Worm (Caenorhabditis elegans) whole organism, late embryonic: ENCODE measurements around the gene C02F5.5.

Experiments
- F13H6.1 ChIP-seq: sonication (generic microtip); optimal IDR thresholded peaks from 2 replicates; lab custom pipeline; 2016; ENCODE audit warnings: missing genetic modification characterization, missing compliant biosample characterization
- K02D7.2 ChIP-seq: sonication (generic microtip); optimal IDR thresholded peaks from 2 replicates; lab custom pipeline; 2017; ENCODE audit warnings: mild to moderate bottlenecking, missing genetic modification characterization, missing compliant biosample characterization
- T23F11.4 ChIP-seq: fragments of 200-800 bp; sonication (Bioruptor generic); optimal IDR thresholded peaks from 2 replicates; lab custom pipeline; 2018; ENCODE audit warnings: mild to moderate bottlenecking, missing genetic modification characterization, missing compliant biosample characterization
- ama-1 ChIP-seq: fragments of 150-350 bp; optimal IDR thresholded peaks from 2 replicates; lab custom pipeline; 2014
- ceh-14 ChIP-seq: sonication (generic microtip); optimal IDR thresholded peaks from 2 replicates; lab custom pipeline; 2016; ENCODE audit warnings: missing genotype, missing genetic modification characterization, missing compliant biosample characterization
- ceh-19 ChIP-seq: fragments of 200-800 bp; sonication (Bioruptor generic); optimal IDR thresholded peaks from 2 replicates; lab custom pipeline; 2018; ENCODE audit warnings: mild to moderate bottlenecking, missing genetic modification characterization, missing compliant biosample characterization
- ceh-22 ChIP-seq: sonication (generic microtip); optimal IDR thresholded peaks from 2 replicates; lab custom pipeline; 2017; ENCODE audit warnings: missing biosample characterization, missing genetic modification characterization
- ceh-30 ChIP-seq: fragments of 150-350 bp; optimal IDR thresholded peaks from 2 replicates; lab custom pipeline; 2014; ENCODE audit warnings: missing biosample characterization, missing genetic modification characterization
- ceh-31 ChIP-seq: sonication (generic microtip); optimal IDR thresholded peaks from 2 replicates; lab custom pipeline; 2016; ENCODE audit warnings: missing genetic modification characterization, missing compliant biosample characterization
- ceh-6 ChIP-seq: fragments of 200-800 bp; sonication (Bioruptor generic); optimal IDR thresholded peaks from 2 replicates; lab custom pipeline; 2018; ENCODE audit warnings: mild to moderate bottlenecking, missing genetic modification characterization, missing compliant biosample characterization
- ceh-9 ChIP-seq: sonication (generic microtip); optimal IDR thresholded peaks from 2 replicates; lab custom pipeline; 2016; ENCODE audit warnings: mild to moderate bottlenecking, missing genetic modification characterization, inconsistent platforms, missing compliant biosample characterization
- che-1 ChIP-seq: sonication (generic microtip); optimal IDR thresholded peaks from 2 replicates; lab custom pipeline; 2016; ENCODE audit warnings: mild to moderate bottlenecking, missing genetic modification characterization, missing compliant biosample characterization
- dmd-4 ChIP-seq: sonication (generic microtip); optimal IDR thresholded peaks from 2 replicates; lab custom pipeline; 2016; ENCODE audit warnings: borderline replicate concordance, missing genetic modification characterization, missing compliant biosample characterization
- elt-2 ChIP-seq: sonication (generic microtip); optimal IDR thresholded peaks from 2 replicates; lab custom pipeline; 2016; ENCODE audit warnings: missing genetic modification reagents, missing genetic modification characterization, missing compliant biosample characterization
- elt-4 ChIP-seq: sonication (generic microtip); optimal IDR thresholded peaks from 2 replicates; lab custom pipeline; 2016; ENCODE audit warnings: missing genetic modification characterization, missing compliant biosample characterization
- fax-1 ChIP-seq: sonication (generic microtip); optimal IDR thresholded peaks from 2 replicates; lab custom pipeline; 2016; ENCODE audit warnings: missing genotype, missing genetic modification characterization, missing compliant biosample characterization
- fkh-10 ChIP-seq: fragments of 150-350 bp; optimal IDR thresholded peaks from 2 replicates; lab custom pipeline; 2014; ENCODE audit warnings: missing biosample characterization, missing genetic modification reagents, missing genetic modification characterization
- gmeb-2 ChIP-seq: sonication (generic microtip); optimal IDR thresholded peaks from 2 replicates; lab custom pipeline; 2016; ENCODE audit warnings: missing genetic modification characterization, inconsistent platforms, missing compliant biosample characterization
- hlh-15 ChIP-seq: sonication (generic microtip); optimal IDR thresholded peaks from 2 replicates; lab custom pipeline; 2016; ENCODE audit warnings: missing genetic modification characterization, missing compliant biosample characterization
- hlh-30 ChIP-seq: sonication (generic microtip); optimal IDR thresholded peaks from 2 replicates; lab custom pipeline; 2017; ENCODE audit warnings: antibody characterized with exemption, missing genetic modification characterization, missing compliant biosample characterization; ENCODE audit not compliant: insufficient read depth
- lim-6 ChIP-seq: sonication (generic microtip); optimal IDR thresholded peaks from 2 replicates; lab custom pipeline; 2016; ENCODE audit warnings: missing genetic modification characterization, missing compliant biosample characterization
- madf-2 ChIP-seq: sonication (generic microtip); optimal IDR thresholded peaks from 2 replicates; lab custom pipeline; 2017; ENCODE audit warnings: missing genetic modification characterization, missing compliant biosample characterization
- mec-3 ChIP-seq: sonication (generic microtip); optimal IDR thresholded peaks from 2 replicates; lab custom pipeline; 2016; ENCODE audit warnings: borderline replicate concordance, missing genetic modification characterization, missing compliant biosample characterization
- nfya-1 ChIP-seq: sonication (generic microtip); optimal IDR thresholded peaks from 2 replicates; lab custom pipeline; 2017; ENCODE audit warnings: missing genetic modification characterization, mild to moderate bottlenecking, missing compliant biosample characterization, antibody characterized with exemption, moderate library complexity
- nhr-11 ChIP-seq: fragments of 150-350 bp; optimal IDR thresholded peaks from 2 replicates; lab custom pipeline; 2014; ENCODE audit warnings: missing biosample characterization, missing genetic modification characterization
- npax-4 ChIP-seq: sonication (generic microtip); optimal IDR thresholded peaks from 2 replicates; lab custom pipeline; 2016; ENCODE audit warnings: missing genetic modification characterization, missing compliant biosample characterization
- odd-2 ChIP-seq: sonication (generic microtip); optimal IDR thresholded peaks from 2 replicates; lab custom pipeline; 2017; ENCODE audit warnings: antibody characterized with exemption, mild to moderate bottlenecking, missing genetic modification characterization, missing compliant biosample characterization
- pag-3 ChIP-seq: sonication (generic microtip); optimal IDR thresholded peaks from 2 replicates; lab custom pipeline; 2016; ENCODE audit warnings: missing compliant biosample characterization, missing genetic modification characterization, borderline replicate concordance
- pax-1 ChIP-seq: fragments of 150-350 bp; optimal IDR thresholded peaks from 2 replicates; lab custom pipeline; 2014; ENCODE audit warnings: missing biosample characterization, missing genetic modification characterization
- pha-4 ChIP-seq: fragments of 150-350 bp; optimal IDR thresholded peaks from 2 replicates; lab custom pipeline; 2018; ENCODE audit warnings: missing biosample characterization, missing genetic modification reagents, missing genetic modification characterization
- ref-2 ChIP-seq: sonication (generic microtip); optimal IDR thresholded peaks from 2 replicates; lab custom pipeline; 2016; ENCODE audit warnings: missing genetic modification characterization, missing compliant biosample characterization
- tbx-2 ChIP-seq: sonication (generic microtip); optimal IDR thresholded peaks from 2 replicates; lab custom pipeline; 2016; ENCODE audit warnings: missing genetic modification characterization, missing compliant biosample characterization
- ttx-3 ChIP-seq: sonication (generic microtip); optimal IDR thresholded peaks from 2 replicates; lab custom pipeline; 2016; ENCODE audit warnings: missing genetic modification reagents, missing genetic modification characterization, missing compliant biosample characterization
- unc-42 ChIP-seq: sonication (generic microtip); optimal IDR thresholded peaks from 2 replicates; lab custom pipeline; 2016; ENCODE audit warnings: missing genotype, missing genetic modification characterization, missing compliant biosample characterization
- unc-55 ChIP-seq: sonication (generic microtip); optimal IDR thresholded peaks from 2 replicates; lab custom pipeline; 2017; ENCODE audit warnings: missing biosample characterization, missing genetic modification reagents, missing genetic modification characterization
- zip-5 ChIP-seq: sonication (generic microtip); optimal IDR thresholded peaks from 2 replicates; lab custom pipeline; 2016; ENCODE audit warnings: missing genetic modification characterization, missing compliant biosample characterization

The C02F5.5 gene

ce11 chrIII:8275871-8276270 is 39.9 kb downstream of the C02F5.5 start, which contains the start of gene clec-160:
Gene clec-160 (minus strand): TSS chrIII:8275971.
- TF ChIP-seq lim-6 (tag; lab: Kevin White, UChicago) = no peak
- TF ChIP-seq ceh-6 (GFP tag; lab: Kevin White, UChicago) = no peak
- no peak for TF ChIP-seq madf-2 (tag; lab: Kevin White, UChicago)
- no peak for TF ChIP-seq ceh-31
- TF ChIP-seq fax-1 (tag; lab: Kevin White, UChicago) = no peak
- no peak for TF ChIP-seq K02D7.2 (tag; lab: Kevin White, UChicago)
- TF ChIP-seq nfya-1 (tag; lab: Kevin White, UChicago) = no peak
- no peak for TF ChIP-seq ttx-3 (tag; lab: Kevin White, UChicago)
- TF ChIP-seq ceh-22 (tag; lab: Kevin White, UChicago) = no peak
- TF ChIP-seq tbx-2 (tag; lab: Kevin White, UChicago) = no peak
- no peak for TF ChIP-seq zip-5 (tag; lab: Kevin White, UChicago)
- no peak for TF ChIP-seq hlh-30
- no peak for TF ChIP-seq ceh-9 (tag; lab: Kevin White, UChicago)
- no peak for TF ChIP-seq odd-2 (tag; lab: Kevin White, UChicago)
- no peak for TF ChIP-seq ceh-14

ce11 chrIII:8278801-8279200 is 42.8 kb downstream of the C02F5.5 start, which contains the start of gene mig-10:
Gene mig-10 (plus strand): TSS chrIII:8279101.
- TF ChIP-seq dmd-4 (tag; lab: Kevin White, UChicago) = no peak
- TF ChIP-seq che-1 (tag; lab: Kevin White, UChicago) = no peak
- no peak for TF ChIP-seq elt-4 (tag; lab: Kevin White, UChicago)
- TF ChIP-seq mec-3 (tag; lab: Kevin White, UChicago) = no peak
- no peak for TF ChIP-seq K02D7.2 (tag; lab: Kevin White, UChicago)
- TF ChIP-seq fkh-10 (GFP tag; lab: Kevin White, UChicago) = no peak
- no peak for TF ChIP-seq gmeb-2 (tag; lab: Kevin White, UChicago)
- no peak for TF ChIP-seq hlh-15 (tag; lab: Kevin White, UChicago)
- TF ChIP-seq pag-3 (tag; lab: Kevin White, UChicago) = no peak
- TF ChIP-seq fax-1 (tag; lab: Kevin White, UChicago) = no peak
- TF ChIP-seq ceh-19 (GFP tag; lab: Kevin White, UChicago) = no peak
- TF ChIP-seq T23F11.4 (GFP tag; lab: Kevin White, UChicago) = no peak
- TF ChIP-seq pax-1 (tag; lab: Kevin White, UChicago) = no peak
- no peak for TF ChIP-seq madf-2 (tag; lab: Kevin White, UChicago)
- no peak for TF ChIP-seq ceh-30 (tag; lab: Kevin White, UChicago)
- TF ChIP-seq npax-4 = no peak

DNA sequence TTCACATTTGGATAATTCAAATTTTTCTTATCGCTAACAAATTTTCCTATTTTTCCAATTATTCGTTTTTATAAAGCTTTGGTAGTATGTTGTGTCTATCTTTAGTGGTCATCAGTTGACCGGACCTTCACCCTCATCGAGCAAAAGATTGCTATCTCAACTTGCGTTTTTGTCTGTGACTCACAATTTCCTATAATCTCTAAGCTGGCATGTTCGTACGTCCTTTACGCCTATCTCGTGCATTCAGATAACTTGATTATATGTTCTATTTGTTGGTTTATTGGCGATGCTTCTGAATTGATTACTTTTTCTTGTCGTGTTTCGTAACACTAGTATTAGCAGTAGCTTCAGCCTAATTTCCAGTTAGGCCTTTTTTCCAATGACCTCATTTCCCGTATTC is 43.6 kb downstream of the C02F5.5 start:
- TF ChIP-seq nhr-11 (tag; lab: Kevin White, UChicago) (no peak), elt-2 (peak; percentile 21), unc-55 (peak; percentile 19), unc-42 (tag; lab: Kevin White, UChicago) (peak; percentile 55), dmd-4 (tag; lab: Kevin White, UChicago) (no peak), K02D7.2 (tag; lab: Kevin White, UChicago) (no peak), pha-4 (no peak)
- TF ChIP-seq, all 69 proteins: peak for 3

DNA sequence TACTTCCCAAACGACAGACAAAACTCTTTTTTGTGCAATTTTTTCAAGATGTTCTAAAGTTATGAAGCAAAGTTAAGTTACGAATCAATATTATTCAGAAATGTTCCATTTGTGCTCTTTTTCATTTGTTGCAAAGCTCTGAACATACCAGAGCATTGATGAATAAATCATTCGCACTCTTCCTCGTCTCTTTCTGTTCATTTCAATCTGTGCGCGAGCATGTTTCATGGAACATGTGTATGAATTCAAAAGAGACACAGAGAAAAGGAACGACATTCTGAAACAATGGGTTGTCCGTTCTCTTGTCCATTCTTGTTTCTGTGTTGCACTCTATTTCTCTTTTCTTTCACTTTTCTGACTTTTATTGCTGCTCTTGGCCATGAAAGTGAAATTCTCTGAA is 44.4 kb downstream of the C02F5.5 start:
- TF ChIP-seq ceh-31 (peak; percentile 11), dmd-4 (tag; lab: Kevin White, UChicago) (no peak)

- no peak for TF ChIP-seq ceh-14
- TF ChIP-seq ref-2 = no peak
- no peak for TF ChIP-seq ama-1
- no peak for TF ChIP-seq F13H6.1 (tag; lab: Kevin White, UChicago)
These were observed 45.3 kb downstream of the C02F5.5 start for ce11 chrIII:8281310-8281709.
